Worm (Caenorhabditis elegans): ENCODE data around the gene K10F12.7.
A peak's percentile ranks its signal among the peaks of the same experiment; 100 is the strongest.

DNA sequence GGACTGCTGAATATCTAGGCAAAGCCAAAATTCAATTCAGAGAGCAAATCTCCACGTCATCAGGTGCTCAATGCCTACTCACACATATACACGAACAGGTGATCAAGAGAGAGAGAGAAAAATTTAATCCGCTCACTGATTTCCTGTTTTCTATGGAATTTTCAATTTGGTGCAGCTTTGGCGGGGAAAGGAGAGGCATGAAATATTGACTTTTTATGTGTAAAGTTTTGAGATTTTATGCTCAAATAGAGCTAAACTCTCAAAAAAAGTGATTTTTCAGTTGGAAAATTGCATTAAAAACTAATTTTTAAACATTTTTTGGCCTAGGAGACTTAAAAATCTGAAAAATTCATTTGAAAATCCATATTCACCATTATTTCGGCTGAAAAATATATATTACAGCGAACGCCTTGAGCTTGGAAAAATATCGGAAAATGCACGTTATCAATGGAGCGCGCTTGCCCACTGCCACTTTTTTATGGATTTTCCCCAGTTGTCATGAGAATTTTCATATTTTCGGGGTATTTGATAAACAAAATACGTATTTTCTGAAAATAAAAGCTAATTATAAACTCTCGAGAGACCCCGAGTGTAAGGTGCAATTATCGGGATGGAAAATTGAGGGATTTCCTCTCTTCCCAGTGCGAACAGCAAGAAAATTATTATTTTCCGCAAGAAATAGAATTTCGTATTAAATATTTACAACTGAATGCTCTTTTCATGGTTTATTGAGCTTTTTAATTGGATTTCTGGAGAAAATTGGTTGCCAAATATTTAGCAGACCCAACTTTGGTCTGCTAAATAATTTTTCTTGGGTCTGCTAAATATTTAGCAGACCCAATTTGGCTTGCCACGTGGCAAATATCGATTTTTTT lies 38.8 kb downstream of the K10F12.7 start:
- no peak for TF ChIP-seq nhr-237 (tag; optimal IDR thresholded peaks at IDR 0.05)
- TF ChIP-seq pha-4 (tag; optimal IDR thresholded peaks at IDR 0.05): no peak
- TF ChIP-seq unc-62 (GFP tag; optimal IDR thresholded peaks at IDR 0.05): no peak
- no peak for TF ChIP-seq blmp-1 (tag; optimal IDR thresholded peaks at IDR 0.05)
- no peak for TF ChIP-seq mep-1 (tag; optimal IDR thresholded peaks at IDR 0.05)
- TF ChIP-seq lin-13 (tag; optimal IDR thresholded peaks at IDR 0.05): no peak
- TF ChIP-seq snpc-4 (tag; optimal IDR thresholded peaks at IDR 0.05): no peak
- peak; percentile 42 for TF ChIP-seq sptf-1 (tag; optimal IDR thresholded peaks at IDR 0.05)
- TF ChIP-seq tbx-8 (GFP tag; optimal IDR thresholded peaks at IDR 0.05): no peak
- no peak for TF ChIP-seq flh-1 (GFP tag; optimal IDR thresholded peaks at IDR 0.05)
